Fruit fly (Drosophila melanogaster): Measurements from ENCODE around the gene NLaz.

NLaz gene

dm6 chr2L:1315283-1315682 is 46.3 kb downstream of the NLaz start:
- no peak for TF ChIP-seq insv (optimal IDR thresholded peaks at IDR 0.05)
- no peak for TF ChIP-seq h (optimal IDR thresholded peaks at IDR 0.05)
- no peak for TF ChIP-seq Sin3A (optimal IDR thresholded peaks at IDR 0.05)
- TF ChIP-seq Myc (optimal IDR thresholded peaks at IDR 0.05) = no peak

- TF ChIP-seq h (optimal IDR thresholded peaks at IDR 0.05) = no peak
These were observed 49.3 kb downstream of the NLaz start for dm6 chr2L:1312321-1312720.

Measured in Kc167 (cell line).